Fruit fly (Drosophila melanogaster): Measurements from ENCODE around the gene CG42709.

Gene CG42709

dm6 chr3L:12806290-12806743 lies 16.3 kb downstream of the CG42709 start (continued):
- TF ChIP-seq zfh1 (GFP tag; IDR thresholded peaks at IDR 0.05) (peak; percentile 38; the same call in 1 of the 3 replicates), sr (GFP tag; IDR thresholded peaks at IDR 0.05) (no peak), MESR4 (GFP tag; optimal IDR thresholded peaks at IDR 0.05) (peak; percentile 28), Oaz (GFP tag; IDR thresholded peaks at IDR 0.05) (no peak), BtbVII (GFP tag; optimal IDR thresholded peaks at IDR 0.05) (peak; percentile 69), CG12769 (tag; optimal IDR thresholded peaks at IDR 0.05) (no peak), CG9817 (tag; optimal IDR thresholded peaks at IDR 0.05) (peak; percentile 6), CG8281 (tag; optimal IDR thresholded peaks at IDR 0.05) (no peak), CG10979 (tag; optimal IDR thresholded peaks at IDR 0.05) (peak; percentile 61), Abd-B (GFP tag; optimal IDR thresholded peaks at IDR 0.05) (no peak), CG7372 (GFP tag; IDR thresholded peaks at IDR 0.05) (no peak), psq (GFP tag; optimal IDR thresholded peaks at IDR 0.05) (peak; percentile 99), CG1832 (GFP tag; optimal IDR thresholded peaks at IDR 0.05) (no peak), CG10274 (GFP tag; optimal IDR thresholded peaks at IDR 0.05) (no peak), CG12299 (tag; optimal IDR thresholded peaks at IDR 0.05) (peak; percentile 68), CG2116 (GFP tag; optimal IDR thresholded peaks at IDR 0.05) (peak; percentile 27), dysf (GFP tag; IDR thresholded peaks at IDR 0.05) (peak; percentile 44; the same call in 1 of the 3 replicates), ind (GFP tag; optimal IDR thresholded peaks at IDR 0.05) (peak; percentile 17), nau (GFP tag; optimal IDR thresholded peaks at IDR 0.05) (no peak), CG17328 (GFP tag; IDR thresholded peaks at IDR 0.05) (0 out of 2 replicates have a peak, but pooled peaks have one; percentile 52), wek (GFP tag; optimal IDR thresholded peaks at IDR 0.05) (no peak), CG11093 (GFP tag; IDR thresholded peaks at IDR 0.05) (no peak), nom (GFP tag; optimal IDR thresholded peaks at IDR 0.05) (peak; percentile 45), tna (GFP tag; IDR thresholded peaks at IDR 0.05; ENCODE audit: partially characterized antibody) (no peak), CG18011 (GFP tag; optimal IDR thresholded peaks at IDR 0.05) (no peak), CG1529 (GFP tag; optimal IDR thresholded peaks at IDR 0.05) (peak; percentile 20), CG6854 (GFP tag; optimal IDR thresholded peaks at IDR 0.05) (peak; percentile 25), CG3847 (GFP tag; IDR thresholded peaks at IDR 0.05) (no peak), CG15514 (GFP tag; optimal IDR thresholded peaks at IDR 0.05) (peak; percentile 41), Bdp1 (GFP tag; optimal IDR thresholded peaks at IDR 0.05) (no peak), CG6813 (GFP tag; optimal IDR thresholded peaks at IDR 0.05) (peak; percentile 41), Oli (tag; optimal IDR thresholded peaks at IDR 0.05) (peak; percentile 39), vnd (GFP tag; IDR thresholded peaks at IDR 0.05; ENCODE audit: partially characterized antibody) (no peak), CG11504 (tag; optimal IDR thresholded peaks at IDR 0.05) (no peak), NFAT (GFP tag; IDR thresholded peaks at IDR 0.05) (no peak), CG16815 (GFP tag; optimal IDR thresholded peaks at IDR 0.05) (no peak), Ada2b (GFP tag; IDR thresholded peaks at IDR 0.05) (peak; percentile 29), odd (GFP tag; optimal IDR thresholded peaks at IDR 0.05) (peak; percentile 60), CG14860 (GFP tag; IDR thresholded peaks at IDR 0.05; ENCODE audit: partially characterized antibody) (no peak), lbe (GFP tag; optimal IDR thresholded peaks at IDR 0.05) (peak; percentile 55), CG17912 (GFP tag; optimal IDR thresholded peaks at IDR 0.05) (no peak), crol (GFP tag; IDR thresholded peaks at IDR 0.05) (peak; percentile 77; the same call in 1 of the 2 replicates), Med (GFP tag) (peak; percentile 75), stwl (tag; optimal IDR thresholded peaks at IDR 0.05) (peak; percentile 56), ci (GFP tag; IDR thresholded peaks at IDR 0.05) (peak; percentile 69; the same call in 2 of the 3 replicates), ATbp (GFP tag; optimal IDR thresholded peaks at IDR 0.05) (peak; percentile 66), esg (GFP tag; conservative IDR thresholded peaks at IDR 0.05) (no peak), CG1233 (GFP tag; optimal IDR thresholded peaks at IDR 0.05) (peak; percentile 41), CG9437 (GFP tag; optimal IDR thresholded peaks at IDR 0.05) (peak; percentile 34), pros (GFP tag; optimal IDR thresholded peaks at IDR 0.05) (no peak)
